Fruit fly (Drosophila melanogaster) whole organism, prepupa: ENCODE data around the gene EloB.

Experiments used
- Blimp-1 ChIP-seq: fragments of 200-800 bp; sonication (Bioruptor generic); optimal IDR thresholded peaks from 3 replicates; lab custom pipeline; 2017; ENCODE audit warnings: missing biosample characterization, missing genetic modification characterization, mild to moderate bottlenecking, moderate library complexity, missing genetic modification reagents
- CG11294 ChIP-seq: fragments of 200-800 bp; sonication (Bioruptor generic); IDR thresholded peaks from 2 replicates; pipeline ENCODE4 v1.3.6; 2022; ENCODE audit warnings: missing biosample characterization, missing genetic modification characterization
- CG11762 ChIP-seq: fragments of 200-800 bp; sonication (Bioruptor generic); optimal IDR thresholded peaks from 3 replicates; lab custom pipeline; 2016; ENCODE audit warnings: missing biosample characterization, missing genetic modification characterization; ENCODE audit not compliant: insufficient read depth
- CG11902 ChIP-seq: fragments of 200-800 bp; sonication (Bioruptor generic); optimal IDR thresholded peaks from 3 replicates; lab custom pipeline; 2016; ENCODE audit warnings: missing biosample characterization, missing genetic modification characterization
- CG15336 ChIP-seq: fragments of 200-800 bp; sonication (Bioruptor generic); IDR thresholded peaks from 2 replicates; pipeline ENCODE4 v1.3.6; 2022; ENCODE audit warnings: missing biosample characterization, missing genetic modification characterization
- CG16779 ChIP-seq: fragments of 200-800 bp; sonication (Bioruptor generic); optimal IDR thresholded peaks from 3 replicates; lab custom pipeline; 2017; ENCODE audit warnings: missing biosample characterization, mild to moderate bottlenecking, missing genetic modification characterization
- CG34406 ChIP-seq: fragments of 200-800 bp; sonication (Bioruptor generic); optimal IDR thresholded peaks from 3 replicates; lab custom pipeline; 2016; ENCODE audit warnings: missing biosample characterization, missing genetic modification characterization
- CG4318 ChIP-seq: fragments of 200-800 bp; sonication (Bioruptor generic); optimal IDR thresholded peaks from 3 replicates; lab custom pipeline; 2017; ENCODE audit warnings: missing biosample characterization, mild to moderate bottlenecking, missing genetic modification characterization
- CG6163 ChIP-seq: fragments of 200-800 bp; sonication (Bioruptor generic); IDR thresholded peaks from 3 replicates; pipeline ENCODE4 v1.3.6; 2022; ENCODE audit warnings: missing biosample characterization, missing genetic modification characterization
- CG6276 ChIP-seq: fragments of 200-800 bp; sonication (Bioruptor generic); optimal IDR thresholded peaks from 2 replicates; lab custom pipeline; 2017; ENCODE audit warnings: missing biosample characterization, mild to moderate bottlenecking, missing genetic modification characterization
- CG6792 ChIP-seq: fragments of 200-800 bp; sonication (Bioruptor generic); optimal IDR thresholded peaks from 3 replicates; lab custom pipeline; 2016; ENCODE audit warnings: missing biosample characterization, missing genetic modification characterization
- CG6808 ChIP-seq: fragments of 200-800 bp; sonication (Bioruptor generic); optimal IDR thresholded peaks from 3 replicates; lab custom pipeline; 2017; ENCODE audit warnings: missing biosample characterization, missing genetic modification characterization, mild to moderate bottlenecking, moderate library complexity, missing genetic modification reagents
- CG7368 ChIP-seq: fragments of 200-800 bp; sonication (Bioruptor generic); optimal IDR thresholded peaks from 3 replicates; lab custom pipeline; 2016; ENCODE audit warnings: missing biosample characterization, missing genetic modification characterization
- CG9139 ChIP-seq: fragments of 200-800 bp; sonication (Bioruptor generic); optimal IDR thresholded peaks from 3 replicates; lab custom pipeline; 2017; ENCODE audit warnings: missing biosample characterization, mild to moderate bottlenecking, missing genetic modification characterization
- Eip78C ChIP-seq: fragments of 200-800 bp; sonication (Bioruptor generic); peaks from one replicate; lab custom pipeline; 2016; ENCODE audit warnings: missing biosample characterization, missing genetic modification characterization
- Eip93F ChIP-seq: fragments of 200-800 bp; sonication (Bioruptor generic); optimal IDR thresholded peaks from 2 replicates; lab custom pipeline; 2016; ENCODE audit warnings: missing biosample characterization, mild to moderate bottlenecking, missing genetic modification characterization
- Gug ChIP-seq: fragments of 200-800 bp; sonication (Bioruptor generic); IDR thresholded peaks from 2 replicates; pipeline ENCODE4 v1.3.6; 2022; ENCODE audit warnings: missing biosample characterization, missing genetic modification characterization
- OdsH ChIP-seq: fragments of 200-800 bp; sonication (Bioruptor generic); optimal IDR thresholded peaks from 3 replicates; lab custom pipeline; 2016; ENCODE audit warnings: missing biosample characterization, missing genetic modification characterization
- Smox ChIP-seq: fragments of 200-800 bp; sonication (Bioruptor generic); optimal IDR thresholded peaks from 3 replicates; lab custom pipeline; 2016; ENCODE audit warnings: missing biosample characterization, missing genetic modification characterization
- Sox102F ChIP-seq: fragments of 200-800 bp; sonication (Bioruptor generic); optimal IDR thresholded peaks from 2 replicates; lab custom pipeline; 2016; ENCODE audit warnings: missing biosample characterization, mild to moderate bottlenecking, missing genetic modification characterization
- Sox14 ChIP-seq: fragments of 200-800 bp; sonication (Bioruptor generic); optimal IDR thresholded peaks from 3 replicates; lab custom pipeline; 2016; ENCODE audit warnings: missing biosample characterization, missing genetic modification characterization
- Sox15 ChIP-seq: fragments of 200-800 bp; sonication (Bioruptor generic); optimal IDR thresholded peaks from 3 replicates; lab custom pipeline; 2016; ENCODE audit warnings: missing biosample characterization, missing genetic modification characterization
- cyc ChIP-seq: fragments of 200-800 bp; sonication (Bioruptor generic); optimal IDR thresholded peaks from 3 replicates; lab custom pipeline; 2016; ENCODE audit warnings: missing biosample characterization, missing genetic modification characterization
- dac ChIP-seq: fragments of 200-800 bp; sonication (Bioruptor generic); optimal IDR thresholded peaks from 2 replicates; lab custom pipeline; 2017; ENCODE audit warnings: missing biosample characterization, mild to moderate bottlenecking, missing genetic modification characterization
- dsx ChIP-seq: fragments of 200-800 bp; optimal IDR thresholded peaks from 3 replicates; lab custom pipeline; 2019; ENCODE audit warnings: missing biosample characterization, mild to moderate bottlenecking, missing genetic modification characterization, moderate library complexity; ENCODE audit not compliant: poor library complexity, severe bottlenecking
- fd59A ChIP-seq: fragments of 200-800 bp; sonication (Bioruptor generic); optimal IDR thresholded peaks from 2 replicates; lab custom pipeline; 2017; ENCODE audit warnings: missing biosample characterization, mild to moderate bottlenecking, missing genetic modification characterization, missing genetic modification reagents
- fkh ChIP-seq: fragments of 200-800 bp; sonication (Bioruptor generic); optimal IDR thresholded peaks from 3 replicates; lab custom pipeline; 2017; ENCODE audit warnings: missing biosample characterization, mild to moderate bottlenecking, missing genetic modification characterization, moderate library complexity
- net ChIP-seq: fragments of 200-800 bp; sonication (Bioruptor generic); optimal IDR thresholded peaks from 3 replicates; lab custom pipeline; 2016; ENCODE audit warnings: missing biosample characterization, missing genetic modification characterization
- pdm3 ChIP-seq: fragments of 200-800 bp; sonication (Bioruptor generic); optimal IDR thresholded peaks from 3 replicates; lab custom pipeline; 2016; ENCODE audit warnings: missing biosample characterization, missing genetic modification characterization
- salr ChIP-seq, 2 experiments: fragments of 200-800 bp; sonication (Bioruptor generic); optimal IDR thresholded peaks; 3 replicates each; lab custom pipeline; 2016 to 2018; ENCODE audit warnings: missing biosample characterization in 2 of 2, missing genetic modification characterization in 2 of 2, mild to moderate bottlenecking in 1 of 2
- spab ChIP-seq: fragments of 200-800 bp; sonication (Bioruptor generic); optimal IDR thresholded peaks from 2 replicates; lab custom pipeline; 2017; ENCODE audit warnings: missing biosample characterization, mild to moderate bottlenecking, missing genetic modification characterization, missing genetic modification reagents
- ss ChIP-seq, 2 experiments: fragments of 200-800 bp; sonication (Bioruptor generic); optimal IDR thresholded peaks; 2 replicates in 1 of 2; 3 replicates in 1 of 2; lab custom pipeline; 2017 to 2018; ENCODE audit warnings: mild to moderate bottlenecking in 2 of 2, missing biosample characterization in 2 of 2, missing genetic modification characterization in 2 of 2, moderate library complexity in 1 of 2
- svp ChIP-seq: fragments of 200-800 bp; sonication (Bioruptor generic); peaks from one replicate; lab custom pipeline; 2016; ENCODE audit warnings: missing biosample characterization, missing genetic modification characterization
- vri ChIP-seq: fragments of 200-800 bp; sonication (Bioruptor generic); optimal IDR thresholded peaks from 3 replicates; lab custom pipeline; 2016; ENCODE audit warnings: missing biosample characterization, mild to moderate bottlenecking, missing genetic modification characterization

EloB gene

dm6 chr3R:20565546-20565948, 14.1 kb downstream of the EloB start (continued):
- no peak for TF ChIP-seq CG7368 (GFP tag; lab: Kevin White, UChicago)
- TF ChIP-seq vri (GFP tag; lab: Kevin White, UChicago) = peak; percentile 49
- TF ChIP-seq Blimp-1 = peak; percentile 97
- TF ChIP-seq salr (GFP tag; optimal IDR thresholded peaks at IDR 0.05; lab: Kevin White, UChicago) = no peak
- peak; percentile 35 for TF ChIP-seq CG16779 (tag; lab: Kevin White, UChicago)
- peak; percentile 37 for TF ChIP-seq Sox102F (GFP tag; lab: Kevin White, UChicago)
- no peak for TF ChIP-seq Gug (GFP tag; lab: Robert Waterston, UW)
- TF ChIP-seq Sox14 (GFP tag; lab: Kevin White, UChicago) = peak; percentile 2
- TF ChIP-seq dac (GFP tag; lab: Kevin White, UChicago) = no peak
- TF ChIP-seq CG9139 (GFP tag; lab: Kevin White, UChicago) = peak; percentile 54
- peak; percentile 47; the same call in 1 of the 3 replicates for TF ChIP-seq CG6163
- TF ChIP-seq CG11762 (GFP tag; lab: Kevin White, UChicago) = no peak

DNA sequence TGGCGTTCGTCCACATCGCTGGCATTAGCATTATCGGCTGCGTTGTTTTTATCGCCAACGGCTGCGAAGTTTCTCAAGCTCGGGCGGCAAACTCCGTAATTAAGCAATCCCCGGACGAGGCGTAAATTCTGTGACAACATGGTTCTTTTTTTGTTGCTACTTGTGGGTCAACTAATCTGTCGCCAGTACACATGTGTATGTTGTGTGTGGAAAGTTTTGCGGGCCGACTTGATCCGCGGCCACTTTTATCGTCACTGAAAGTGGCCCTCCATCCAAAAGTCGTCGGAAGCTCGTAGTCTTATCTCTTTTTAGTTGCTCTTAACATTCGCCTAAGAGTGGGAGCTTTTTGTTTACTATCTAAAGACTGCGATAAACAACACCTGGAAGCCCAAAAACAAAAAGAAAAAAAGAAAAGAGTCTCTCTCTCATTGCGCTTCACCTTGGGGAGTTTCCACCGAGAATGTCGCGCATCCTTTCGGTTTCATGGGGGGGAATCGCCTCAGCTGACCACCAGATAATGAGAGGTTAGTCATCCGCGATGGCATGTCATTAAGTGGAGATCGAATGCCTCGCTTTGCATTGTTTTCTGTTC, 15.7 kb downstream of the EloB start, which contains the start of gene CG10877:
TSS of gene CG10877 (minus strand) at position 238 of the 592 bp plus-strand sequence.
- no peak for TF ChIP-seq CG16779 (tag; lab: Kevin White, UChicago)
- TF ChIP-seq CG6792 = no peak
- TF ChIP-seq CG15336 (GFP tag; lab: Robert Waterston, UW) = no peak
- no peak for TF ChIP-seq fd59A (GFP tag; lab: Kevin White, UChicago)
- TF ChIP-seq CG6276 (GFP tag; lab: Kevin White, UChicago) = peak; percentile 1
- peak; percentile 33 for TF ChIP-seq dsx (GFP tag; lab: Kevin White, UChicago)
- TF ChIP-seq CG11762 (GFP tag; lab: Kevin White, UChicago) = no peak
- TF ChIP-seq net = peak; percentile 30
- TF ChIP-seq Sox15 (GFP tag; lab: Kevin White, UChicago) = no peak
- no peak; the same call in 2 of the 3 replicates for TF ChIP-seq CG6163
- no peak for TF ChIP-seq CG11294 (GFP tag; lab: Robert Waterston, UW)
- TF ChIP-seq Smox (GFP tag; lab: Kevin White, UChicago) = no peak
- no peak for TF ChIP-seq spab (GFP tag; lab: Kevin White, UChicago)
- no peak for TF ChIP-seq OdsH
- TF ChIP-seq ss (GFP tag; optimal IDR thresholded peaks at IDR 0.05; lab: Kevin White, UChicago) = peak; percentile 57 to 59
- TF ChIP-seq pdm3 (GFP tag; lab: Kevin White, UChicago) = no peak
- no peak for TF ChIP-seq CG4318 (GFP tag; lab: Kevin White, UChicago)
- no peak for TF ChIP-seq Eip93F (GFP tag; lab: Kevin White, UChicago)
- TF ChIP-seq dac (GFP tag; lab: Kevin White, UChicago) = no peak
- TF ChIP-seq vri (GFP tag; lab: Kevin White, UChicago) = peak; percentile 64
- TF ChIP-seq CG6808 = peak; percentile 42
- no peak for TF ChIP-seq CG11902 (GFP tag; lab: Kevin White, UChicago)
- peak; percentile 15 for TF ChIP-seq fkh (GFP tag; lab: Kevin White, UChicago)
- peak; percentile 87 for TF ChIP-seq Blimp-1
- no peak for TF ChIP-seq CG7368 (GFP tag; lab: Kevin White, UChicago)
- peak; percentile 68 for TF ChIP-seq Eip78C (GFP tag; lab: Kevin White, UChicago)
- TF ChIP-seq svp (GFP tag; lab: Kevin White, UChicago) = no peak

dm6 chr3R:20560668-20561226, 18.9 kb downstream of the EloB start, which contains the start of gene CG5191:
Gene CG5191, plus strand, starts transcription at chr3R:20560865.
- TF ChIP-seq CG15336 (GFP tag; lab: Robert Waterston, UW) (no peak), CG34406 (GFP tag; lab: Kevin White, UChicago) (no peak), cyc (peak; percentile 16), spab (GFP tag; lab: Kevin White, UChicago) (no peak), fkh (GFP tag; lab: Kevin White, UChicago) (peak; percentile 72), CG6163 (peak; percentile 23; the same call in 1 of the 3 replicates), CG16779 (tag; lab: Kevin White, UChicago) (no peak)
